Worm (Caenorhabditis elegans): ENCODE results near the gene col-84.
A peak's percentile ranks its signal among the peaks of the same experiment; 100 is the strongest.

Gene col-84

ce11 chrII:11838353-11838752, 30.0 kb upstream of the col-84 start (continued):
- no peak for TF ChIP-seq mdl-1 (tag; optimal IDR thresholded peaks at IDR 0.05)
- TF ChIP-seq elt-1 (tag; optimal IDR thresholded peaks at IDR 0.05): no peak
- TF ChIP-seq R02D3.7 (tag; optimal IDR thresholded peaks at IDR 0.05): no peak
- no peak for TF ChIP-seq aly-2 (tag; optimal IDR thresholded peaks at IDR 0.05)
- no peak for TF ChIP-seq mml-1 (tag; optimal IDR thresholded peaks at IDR 0.05)

ce11 chrII:11839116-11839515, 29.2 kb upstream of the col-84 start:
- TF ChIP-seq lin-39 (tag; optimal IDR thresholded peaks at IDR 0.05): no peak
- TF ChIP-seq unc-62 (GFP tag; optimal IDR thresholded peaks at IDR 0.05): no peak
- peak; percentile 17 for TF ChIP-seq nhr-43 (tag; optimal IDR thresholded peaks at IDR 0.05; ENCODE audit: poor library complexity, severe bottlenecking)
- TF ChIP-seq nhr-25 (tag; optimal IDR thresholded peaks at IDR 0.05): peak; percentile 4

ce11 chrII:11841653-11842052, 26.7 kb upstream of the col-84 start:
- TF ChIP-seq jun-1 (tag; optimal IDR thresholded peaks at IDR 0.05): no peak
- peak; percentile 29 for TF ChIP-seq nhr-43 (tag; optimal IDR thresholded peaks at IDR 0.05; ENCODE audit: poor library complexity, severe bottlenecking)
- TF ChIP-seq nhr-25 (tag; optimal IDR thresholded peaks at IDR 0.05): peak; percentile 40
- peak; percentile 67 for TF ChIP-seq snpc-4 (tag; optimal IDR thresholded peaks at IDR 0.05)
- TF ChIP-seq lin-15B (tag; optimal IDR thresholded peaks at IDR 0.05): no peak
- no peak for TF ChIP-seq fkh-2 (tag; optimal IDR thresholded peaks at IDR 0.05)
- TF ChIP-seq skn-1 (tag; optimal IDR thresholded peaks at IDR 0.05): no peak
- TF ChIP-seq elt-1 (tag; optimal IDR thresholded peaks at IDR 0.05): no peak
- no peak for TF ChIP-seq fos-1 (tag; optimal IDR thresholded peaks at IDR 0.05)
- no peak for TF ChIP-seq zag-1 (tag; optimal IDR thresholded peaks at IDR 0.05)
- TF ChIP-seq elt-3 (tag; optimal IDR thresholded peaks at IDR 0.05): no peak
- TF ChIP-seq nhr-23 (tag; optimal IDR thresholded peaks at IDR 0.05): peak; percentile 26

- TF ChIP-seq unc-39 (tag; optimal IDR thresholded peaks at IDR 0.05) (no peak), nhr-43 (tag; optimal IDR thresholded peaks at IDR 0.05; ENCODE audit: poor library complexity, severe bottlenecking) (peak; percentile 9)
Observed at ce11 chrII:11842317-11842716, 26.0 kb upstream of the col-84 start, which contains the start of gene T27D12.1. T27D12.1 (plus strand) TSS chrII:11842617.

ce11 chrII:11842766-11843165, 25.6 kb upstream of the col-84 start:
- TF ChIP-seq nhr-43 (tag; optimal IDR thresholded peaks at IDR 0.05; ENCODE audit: poor library complexity, severe bottlenecking) (no peak), aly-2 (tag; optimal IDR thresholded peaks at IDR 0.05) (no peak), pqm-1 (tag; optimal IDR thresholded peaks at IDR 0.05) (no peak), jun-1 (tag; optimal IDR thresholded peaks at IDR 0.05) (no peak), nhr-77 (tag; optimal IDR thresholded peaks at IDR 0.05) (no peak), ama-1 (optimal IDR thresholded peaks at IDR 0.05) (peak; percentile 33)

ce11 chrII:11843441-11843840, 24.9 kb upstream of the col-84 start:
- TF ChIP-seq ama-1 (optimal IDR thresholded peaks at IDR 0.05) (peak; percentile 21), ceh-28 (tag; optimal IDR thresholded peaks at IDR 0.05) (no peak), elt-3 (tag; optimal IDR thresholded peaks at IDR 0.05) (peak in 1 of 3 experiments; percentile 24), nhr-25 (tag; optimal IDR thresholded peaks at IDR 0.05) (peak; percentile 12), nhr-23 (tag; optimal IDR thresholded peaks at IDR 0.05) (peak; percentile 48)

ce11 chrII:11844072-11844471, 24.3 kb upstream of the col-84 start:
- TF ChIP-seq nfya-1 (tag; optimal IDR thresholded peaks at IDR 0.05; ENCODE audit: insufficient read depth) (no peak), egl-5 (tag; optimal IDR thresholded peaks at IDR 0.05) (no peak), ama-1 (optimal IDR thresholded peaks at IDR 0.05) (peak; percentile 93), nhr-43 (tag; optimal IDR thresholded peaks at IDR 0.05; ENCODE audit: poor library complexity, severe bottlenecking) (peak; percentile 5)

- TF ChIP-seq pha-4 (tag; optimal IDR thresholded peaks at IDR 0.05) (no peak), ZK546.5 (tag; optimal IDR thresholded peaks at IDR 0.05) (no peak), pqm-1 (tag; optimal IDR thresholded peaks at IDR 0.05) (no peak), hmg-11 (tag; optimal IDR thresholded peaks at IDR 0.05) (no peak), fkh-10 (GFP tag; optimal IDR thresholded peaks at IDR 0.05) (no peak), nfya-1 (tag; optimal IDR thresholded peaks at IDR 0.05; ENCODE audit: insufficient read depth) (no peak), nhr-11 (tag; optimal IDR thresholded peaks at IDR 0.05) (no peak), nhr-12 (tag; optimal IDR thresholded peaks at IDR 0.05) (no peak), nhr-77 (tag; optimal IDR thresholded peaks at IDR 0.05) (no peak), ceh-16 (tag; optimal IDR thresholded peaks at IDR 0.05) (no peak), zag-1 (tag; optimal IDR thresholded peaks at IDR 0.05) (no peak), mml-1 (tag; optimal IDR thresholded peaks at IDR 0.05) (no peak), eor-1 (tag; optimal IDR thresholded peaks at IDR 0.05) (no peak), jun-1 (tag; optimal IDR thresholded peaks at IDR 0.05) (no peak), ztf-4 (tag; optimal IDR thresholded peaks at IDR 0.05) (no peak), egl-27 (tag; optimal IDR thresholded peaks at IDR 0.05) (no peak), ceh-82 (tag; optimal IDR thresholded peaks at IDR 0.05) (no peak), nhr-43 (tag; optimal IDR thresholded peaks at IDR 0.05; ENCODE audit: poor library complexity, severe bottlenecking) (no peak), nhr-23 (tag; optimal IDR thresholded peaks at IDR 0.05) (no peak)
Observed at ce11 chrII:11844984-11845383, 23.4 kb upstream of the col-84 start.
